Fruit fly (Drosophila melanogaster) whole organism, embryonic: ENCODE results near the gene CG17327.

Experiments
- Aef1 ChIP-seq: fragments of 200-800 bp; sonication (Bioruptor generic); IDR thresholded peaks from 3 replicates; pipeline ENCODE4 v1.3.6; 2022; ENCODE audit warnings: missing biosample characterization, missing genetic modification characterization
- Awh ChIP-seq: fragments of 200-800 bp; sonication (Bioruptor generic); IDR thresholded peaks from 2 replicates; pipeline ENCODE4, ENCODE4 v1.3.6; 2022; ENCODE audit warnings: missing biosample characterization, missing genetic modification characterization
- B-H2 ChIP-seq: fragments of 200-800 bp; sonication (Bioruptor generic); optimal IDR thresholded peaks from 2 replicates; lab custom pipeline; 2018; ENCODE audit warnings: missing biosample characterization, mild to moderate bottlenecking, missing genetic modification characterization
- CG10543 ChIP-seq: fragments of 200-800 bp; sonication (Bioruptor generic); optimal IDR thresholded peaks from 3 replicates; lab custom pipeline; 2017; ENCODE audit warnings: missing biosample characterization, mild to moderate bottlenecking, missing genetic modification characterization, moderate library complexity
- CG11456 ChIP-seq: fragments of 200-800 bp; sonication (Bioruptor generic); IDR thresholded peaks from 3 replicates; pipeline ENCODE4 v1.3.6; 2022; ENCODE audit warnings: missing biosample characterization, missing genetic modification characterization
- CG12769 ChIP-seq: fragments of 200-800 bp; sonication (Bioruptor generic); optimal IDR thresholded peaks from 2 replicates; lab custom pipeline; 2019; ENCODE audit warnings: missing biosample characterization, mild to moderate bottlenecking, missing genetic modification characterization, moderate library complexity
- CG12942 ChIP-seq: fragments of 200-800 bp; sonication (Bioruptor generic); optimal IDR thresholded peaks from 3 replicates; lab custom pipeline; 2016; ENCODE audit warnings: missing biosample characterization, missing genetic modification characterization
- CG13775 ChIP-seq: fragments of 200-800 bp; sonication (Bioruptor generic); optimal IDR thresholded peaks from 3 replicates; lab custom pipeline; 2017; ENCODE audit warnings: missing biosample characterization, mild to moderate bottlenecking, missing genetic modification characterization
- CG13894 ChIP-seq: fragments of 200-800 bp; sonication (Bioruptor generic); optimal IDR thresholded peaks from 3 replicates; lab custom pipeline; 2018; ENCODE audit warnings: missing biosample characterization, mild to moderate bottlenecking, missing genetic modification characterization, moderate library complexity
- CG14014 ChIP-seq: fragments of 200-800 bp; sonication (Bioruptor generic); IDR thresholded peaks from 2 replicates; pipeline ENCODE4 v1.3.6; 2022; ENCODE audit warnings: missing biosample characterization, missing genetic modification characterization
- CG16813 ChIP-seq: fragments of 200-800 bp; sonication (Bioruptor generic); IDR thresholded peaks from 3 replicates; pipeline ENCODE4 v1.3.6; 2022; ENCODE audit warnings: missing biosample characterization, missing genetic modification characterization; ENCODE audit not compliant: partially characterized antibody
- CG3065 ChIP-seq: fragments of 200-800 bp; sonication (Bioruptor generic); optimal IDR thresholded peaks from 2 replicates; lab custom pipeline; 2016; ENCODE audit warnings: missing biosample characterization, missing genetic modification characterization
- CG3281 ChIP-seq: fragments of 200-800 bp; sonication (Bioruptor generic); optimal IDR thresholded peaks from 3 replicates; lab custom pipeline; 2017; ENCODE audit warnings: missing biosample characterization, mild to moderate bottlenecking, missing genetic modification characterization
- CG4707 ChIP-seq: fragments of 200-800 bp; sonication (Bioruptor generic); optimal IDR thresholded peaks from 2 replicates; lab custom pipeline; 2018; ENCODE audit warnings: missing biosample characterization, mild to moderate bottlenecking, missing genetic modification characterization, moderate library complexity
- CG5180 ChIP-seq: fragments of 200-800 bp; sonication (Bioruptor generic); optimal IDR thresholded peaks from 3 replicates; lab custom pipeline; 2017; ENCODE audit warnings: missing biosample characterization, missing genetic modification characterization, mild to moderate bottlenecking, moderate library complexity, missing genetic modification reagents
- CG6175 ChIP-seq: fragments of 200-800 bp; sonication (Bioruptor generic); IDR thresholded peaks from 3 replicates; pipeline ENCODE4 v1.3.6; 2022; ENCODE audit warnings: missing biosample characterization, missing genetic modification characterization
- CG6813 ChIP-seq: fragments of 200-800 bp; sonication (Bioruptor generic); optimal IDR thresholded peaks from 2 replicates; lab custom pipeline; 2017; ENCODE audit warnings: missing biosample characterization, missing genetic modification characterization, mild to moderate bottlenecking, moderate library complexity, missing genetic modification reagents
- CG7928 ChIP-seq: fragments of 200-800 bp; sonication (Bioruptor generic); optimal IDR thresholded peaks from 2 replicates; lab custom pipeline; 2017; ENCODE audit warnings: missing biosample characterization, mild to moderate bottlenecking, missing genetic modification characterization
- CG8765 ChIP-seq: fragments of 200-800 bp; sonication (Bioruptor generic); IDR thresholded peaks from 2 replicates; pipeline ENCODE4 v1.3.6; 2022; ENCODE audit warnings: missing biosample characterization, missing genetic modification characterization
- CG8924 ChIP-seq: fragments of 200-800 bp; optimal IDR thresholded peaks from 3 replicates; lab custom pipeline; 2019; ENCODE audit warnings: missing biosample characterization, mild to moderate bottlenecking, missing genetic modification characterization, moderate library complexity
- CkIIα-i1 ChIP-seq: fragments of 200-800 bp; sonication (Bioruptor generic); IDR thresholded peaks from 2 replicates; pipeline ENCODE4 v1.3.6; 2022; ENCODE audit warnings: missing biosample characterization, missing genetic modification characterization
- HmgZ ChIP-seq: fragments of 200-800 bp; sonication (Bioruptor generic); optimal IDR thresholded peaks from 2 replicates; lab custom pipeline; 2018; ENCODE audit warnings: missing biosample characterization, mild to moderate bottlenecking, missing genetic modification characterization
- Hr3 ChIP-seq: fragments of 200-800 bp; sonication (Bioruptor generic); optimal IDR thresholded peaks from 3 replicates; lab custom pipeline; 2016; ENCODE audit warnings: missing biosample characterization, missing genetic modification characterization
- Jarid2 ChIP-seq: fragments of 200-800 bp; sonication (Bioruptor generic); optimal IDR thresholded peaks from 3 replicates; lab custom pipeline; 2017; ENCODE audit warnings: mild to moderate bottlenecking, missing biosample characterization, missing genetic modification reagents, missing genetic modification characterization
- Mrtf ChIP-seq: fragments of 200-800 bp; sonication (Bioruptor generic); IDR thresholded peaks from 3 replicates; pipeline ENCODE4 v1.3.6; 2022; ENCODE audit warnings: missing biosample characterization, missing genetic modification characterization
- Poxn ChIP-seq: fragments of 200-800 bp; sonication (Bioruptor generic); IDR thresholded peaks from 2 replicates; pipeline ENCODE4 v1.3.6; 2022; ENCODE audit warnings: missing biosample characterization, missing genetic modification characterization
- ara ChIP-seq: fragments of 200-800 bp; sonication (Bioruptor generic); IDR thresholded peaks from 2 replicates; pipeline ENCODE4 v1.3.6; 2022; ENCODE audit warnings: missing biosample characterization, missing genetic modification characterization
- cato ChIP-seq: fragments of 200-800 bp; sonication (Bioruptor generic); optimal IDR thresholded peaks from 2 replicates; lab custom pipeline; 2016; ENCODE audit warnings: missing biosample characterization, missing genetic modification characterization, borderline replicate concordance
- cwo ChIP-seq: fragments of 200-800 bp; sonication (Bioruptor generic); optimal IDR thresholded peaks from 3 replicates; lab custom pipeline; 2017; ENCODE audit warnings: missing biosample characterization, missing genetic modification characterization, mild to moderate bottlenecking, moderate library complexity, missing genetic modification reagents
- disco-r ChIP-seq: fragments of 200-800 bp; sonication (Bioruptor generic); optimal IDR thresholded peaks from 2 replicates; lab custom pipeline; 2016; ENCODE audit warnings: missing biosample characterization, missing genetic modification characterization
- eyg ChIP-seq: fragments of 200-800 bp; sonication (Bioruptor generic); optimal IDR thresholded peaks from 3 replicates; lab custom pipeline; 2016; ENCODE audit warnings: missing biosample characterization, missing genetic modification characterization
- fu2 ChIP-seq: fragments of 200-800 bp; sonication (Bioruptor generic); optimal IDR thresholded peaks from 2 replicates; lab custom pipeline; 2016; ENCODE audit warnings: missing biosample characterization, missing genetic modification characterization
- ham ChIP-seq: fragments of 200-800 bp; sonication (Bioruptor generic); IDR thresholded peaks from 2 replicates; pipeline ENCODE4 v1.3.6; 2022; ENCODE audit warnings: missing biosample characterization, missing genetic modification characterization
- ind ChIP-seq: fragments of 200-800 bp; sonication (Bioruptor generic); optimal IDR thresholded peaks from 3 replicates; lab custom pipeline; 2016; ENCODE audit warnings: missing biosample characterization, missing genetic modification characterization
- insv ChIP-seq, 2 experiments: fragments of 200-800 bp; sonication (Bioruptor generic); optimal IDR thresholded peaks; 3 replicates each; lab custom pipeline; 2016 to 2018; ENCODE audit warnings: missing biosample characterization in 2 of 2, missing genetic modification characterization in 2 of 2
- kay ChIP-seq: fragments of 200-800 bp; sonication (Bioruptor generic); optimal IDR thresholded peaks from 2 replicates; lab custom pipeline; 2016; ENCODE audit warnings: missing biosample characterization, missing genetic modification characterization
- kni ChIP-seq: fragments of 200-800 bp; sonication (Bioruptor generic); optimal IDR thresholded peaks from 3 replicates; lab custom pipeline; 2017; ENCODE audit warnings: mild to moderate bottlenecking, missing biosample characterization, missing genetic modification reagents, missing genetic modification characterization
- maf-S ChIP-seq: fragments of 200-800 bp; sonication (Bioruptor generic); optimal IDR thresholded peaks from 2 replicates; lab custom pipeline; 2016; ENCODE audit warnings: missing biosample characterization, missing genetic modification characterization
- nom ChIP-seq: fragments of 200-800 bp; sonication (Bioruptor generic); optimal IDR thresholded peaks from 2 replicates; lab custom pipeline; 2017; ENCODE audit warnings: missing biosample characterization, missing genetic modification characterization, mild to moderate bottlenecking, moderate library complexity, missing genetic modification reagents
- pho ChIP-seq: fragments of 200-800 bp; sonication (Bioruptor generic); optimal IDR thresholded peaks from 2 replicates; lab custom pipeline; 2016; ENCODE audit warnings: missing biosample characterization, missing genetic modification characterization
- pzg ChIP-seq: fragments of 200-800 bp; sonication (Bioruptor generic); optimal IDR thresholded peaks from 3 replicates; lab custom pipeline; 2018; ENCODE audit warnings: missing biosample characterization, mild to moderate bottlenecking, missing genetic modification characterization, moderate library complexity
- repo ChIP-seq: fragments of 200-800 bp; sonication (Bioruptor generic); optimal IDR thresholded peaks from 2 replicates; lab custom pipeline; 2016; ENCODE audit warnings: missing biosample characterization, missing genetic modification characterization
- sim ChIP-seq: fragments of 200-800 bp; sonication (Bioruptor generic); IDR thresholded peaks from 2 replicates; pipeline ENCODE4 v1.3.6; 2022; ENCODE audit warnings: missing biosample characterization, missing genetic modification characterization
- slou ChIP-seq: fragments of 200-800 bp; sonication (Bioruptor generic); optimal IDR thresholded peaks from 3 replicates; lab custom pipeline; 2016; ENCODE audit warnings: missing biosample characterization, missing genetic modification characterization
- sob ChIP-seq: fragments of 200-800 bp; sonication (Bioruptor generic); IDR thresholded peaks from 2 replicates; pipeline ENCODE4 v1.3.6; 2022; ENCODE audit warnings: missing biosample characterization, missing genetic modification characterization
- toy ChIP-seq: fragments of 200-800 bp; sonication (Bioruptor generic); IDR thresholded peaks from 2 replicates; pipeline ENCODE4 v1.3.6; 2022; ENCODE audit warnings: missing biosample characterization, missing genetic modification characterization
- tx ChIP-seq: fragments of 200-800 bp; sonication (Bioruptor generic); optimal IDR thresholded peaks from 2 replicates; lab custom pipeline; 2016; ENCODE audit warnings: missing biosample characterization, missing genetic modification characterization
- vvl ChIP-seq: fragments of 200-800 bp; sonication (Bioruptor generic); IDR thresholded peaks from 2 replicates; pipeline ENCODE4 v1.3.6; 2022; ENCODE audit warnings: missing biosample characterization, missing genetic modification characterization
- wek ChIP-seq: fragments of 200-800 bp; sonication (Bioruptor generic); optimal IDR thresholded peaks from 3 replicates; lab custom pipeline; 2018; ENCODE audit warnings: missing biosample characterization, mild to moderate bottlenecking, missing genetic modification characterization, moderate library complexity

Gene CG17327

dm6 chr3R:12981334-12982166, 16.0 kb downstream of the CG17327 start (continued):
- TF ChIP-seq CG7928 (no peak), repo (GFP tag; lab: Kevin White, UChicago) (peak; percentile 13), CG4707 (GFP tag; lab: Kevin White, UChicago) (no peak), Aef1 (GFP tag; lab: Robert Waterston, UW) (peak; percentile 55; the same call in 2 of the 3 replicates), B-H2 (GFP tag; lab: Kevin White, UChicago) (no peak), CG3065 (GFP tag; lab: Kevin White, UChicago) (peak; percentile 16), CG8765 (GFP tag; lab: Robert Waterston, UW) (no peak), toy (GFP tag; lab: Robert Waterston, UW) (no peak), CG13775 (GFP tag; lab: Kevin White, UChicago) (peak; percentile 60), CG11456 (GFP tag; lab: Robert Waterston, UW) (no peak), nom (GFP tag; lab: Kevin White, UChicago) (peak; percentile 3), HmgZ (tag; lab: Kevin White, UChicago) (no peak), CG12769 (tag; lab: Kevin White, UChicago) (no peak), CG3281 (GFP tag; lab: Kevin White, UChicago) (peak; percentile 78), Awh (GFP tag; lab: Robert Waterston, UW) (peak; percentile 42; the same call in 1 of the 2 replicates), tx (GFP tag; lab: Kevin White, UChicago) (no peak), sim (GFP tag; lab: Robert Waterston, UW) (peak; percentile 53), wek (GFP tag; lab: Kevin White, UChicago) (no peak), pho (no peak), eyg (GFP tag; lab: Kevin White, UChicago) (no peak), CG12942 (GFP tag; lab: Kevin White, UChicago) (peak; percentile 28), disco-r (peak; percentile 10), ham (GFP tag; lab: Robert Waterston, UW) (no peak), pzg (GFP tag; lab: Kevin White, UChicago) (no peak), CkIIα-i1 (no peak), CG13894 (tag; lab: Kevin White, UChicago) (no peak), Jarid2 (GFP tag; lab: Kevin White, UChicago) (peak; percentile 50), CG6813 (GFP tag; lab: Kevin White, UChicago) (no peak), fu2 (GFP tag; lab: Kevin White, UChicago) (no peak), sob (GFP tag; lab: Robert Waterston, UW) (peak; percentile 45; the same call in 1 of the 2 replicates), CG6175 (GFP tag; lab: Robert Waterston, UW) (no peak), kni (GFP tag; lab: Kevin White, UChicago) (no peak), CG5180 (GFP tag; lab: Kevin White, UChicago) (peak; percentile 54), CG8924 (peak; percentile 59), kay (GFP tag; lab: Kevin White, UChicago) (peak; percentile 13), slou (peak; percentile 33), ind (peak; percentile 53), vvl (peak; percentile 48; the same call in 1 of the 2 replicates), cato (peak; percentile 25), ara (peak; percentile 60), Mrtf (GFP tag; lab: Robert Waterston, UW) (peak; percentile 59; the same call in 1 of the 3 replicates), cwo (peak; percentile 68), Poxn (GFP tag; lab: Robert Waterston, UW) (no peak; the same call in 1 of the 2 replicates), maf-S (GFP tag; lab: Kevin White, UChicago) (no peak), CG10543 (GFP tag; lab: Kevin White, UChicago) (no peak), CG14014 (GFP tag; lab: Robert Waterston, UW) (peak; percentile 38; the same call in 1 of the 2 replicates), Hr3 (GFP tag; lab: Kevin White, UChicago) (peak; percentile 46), CG16813 (no peak), insv (GFP tag; optimal IDR thresholded peaks at IDR 0.05; lab: Kevin White, UChicago) (no peak)
